Worm (Caenorhabditis elegans) whole organism, L4/young adult: ENCODE results near the gene pals-16.
A peak's percentile ranks its signal among the peaks of the same experiment; 100 is the strongest.

Experiments
- W03F9.2 ChIP-seq: fragments of 150-350 bp; optimal IDR thresholded peaks from 2 replicates; lab custom pipeline; 2014; ENCODE audit warnings: missing biosample characterization, missing genetic modification characterization
- dao-5 ChIP-seq: sonication (generic microtip); optimal IDR thresholded peaks from 2 replicates; lab custom pipeline; 2016; ENCODE audit warnings: missing genotype, missing genetic modification characterization, moderate library complexity, missing compliant biosample characterization
- him-1 ChIP-seq: sonication (generic microtip); optimal IDR thresholded peaks from 2 replicates; lab custom pipeline; 2016; ENCODE audit warnings: missing genotype, missing genetic modification reagents, missing genetic modification characterization, missing compliant biosample characterization

The pals-16 gene

DNA sequence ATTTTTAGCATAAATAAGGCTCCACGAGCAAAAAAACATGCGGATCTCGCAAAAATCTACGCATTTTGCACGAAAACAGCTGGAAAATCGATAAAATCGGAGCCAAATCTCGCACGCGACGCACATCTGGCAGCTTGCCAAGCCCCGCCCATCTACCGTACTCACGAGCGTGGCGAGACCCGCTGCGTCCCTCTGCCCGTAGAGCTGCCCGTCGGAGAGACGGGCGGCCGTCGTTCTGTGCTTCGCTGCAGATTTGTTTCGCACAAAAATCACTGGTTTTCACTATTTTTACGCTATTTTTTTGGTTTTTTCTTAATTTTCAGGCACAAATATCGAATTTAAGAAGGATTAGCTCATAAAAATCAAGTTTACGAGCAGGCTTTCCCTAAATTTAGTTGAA lies 18.9 kb downstream of the pals-16 start:
- TF ChIP-seq him-1 (tag; lab: Kevin White, UChicago) (peak; percentile 20), dao-5 (tag; lab: Kevin White, UChicago) (no peak), W03F9.2 (tag; lab: Kevin White, UChicago) (peak; percentile 82)

DNA sequence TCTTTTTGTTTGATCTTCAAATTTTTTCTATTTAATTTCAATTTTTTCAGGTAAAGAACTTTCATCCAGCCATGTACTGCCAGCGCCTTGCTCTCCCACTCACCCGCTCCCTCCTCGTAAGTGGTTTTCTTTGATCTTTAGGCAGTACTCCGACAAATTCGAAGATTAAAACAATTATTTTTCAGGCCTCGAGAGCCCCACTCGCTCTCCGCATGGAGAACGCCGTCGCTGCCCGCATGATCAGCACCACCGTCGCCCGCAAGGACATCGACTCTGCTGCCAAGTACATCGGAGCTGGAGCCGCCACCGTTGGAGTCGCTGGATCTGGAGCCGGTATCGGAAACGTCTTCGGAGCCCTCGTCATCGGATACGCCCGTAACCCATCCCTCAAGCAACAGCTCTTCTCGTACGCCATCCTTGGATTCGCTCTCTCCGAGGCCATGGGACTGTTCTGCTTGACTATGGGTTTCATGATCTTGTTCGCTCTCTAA lies 19.4 kb downstream of the pals-16 start, which contains the start of gene Y82E9BR.3:
TSS of gene Y82E9BR.3 (plus strand) at position 51 of the 491 bp plus-strand sequence.
- TF ChIP-seq dao-5 (tag; lab: Kevin White, UChicago): no peak

DNA sequence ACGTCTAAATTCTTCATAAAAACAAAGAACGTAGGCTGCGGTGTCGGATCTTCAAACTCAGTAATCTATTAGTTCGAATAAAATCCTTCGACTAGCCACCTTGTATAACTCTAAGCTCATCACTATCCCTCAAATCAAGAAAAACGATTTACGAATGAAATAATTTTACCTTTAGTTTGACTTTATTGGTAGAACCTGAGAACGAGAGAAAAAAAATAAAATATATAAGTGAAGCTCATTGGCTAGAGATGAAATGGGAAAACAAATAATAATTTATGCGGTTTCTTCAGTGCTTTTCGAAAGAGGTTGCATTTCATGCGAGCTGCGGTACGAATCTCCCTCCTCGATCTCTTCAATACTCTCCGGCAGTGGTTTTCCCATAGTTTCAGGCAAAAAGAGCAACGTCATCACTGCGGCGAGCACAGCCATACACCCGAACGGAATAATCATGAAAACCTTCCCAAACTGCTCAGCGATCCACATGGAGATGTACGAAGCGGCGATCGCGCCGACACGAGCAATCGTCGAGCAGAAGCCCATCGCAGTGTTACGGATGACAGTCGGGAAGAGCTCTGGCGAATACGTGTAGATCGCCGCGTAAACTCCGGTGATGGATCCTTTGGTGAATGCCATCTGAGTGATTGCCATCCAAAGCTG lies 20.1 kb downstream of the pals-16 start:
- TF ChIP-seq him-1 (tag; lab: Kevin White, UChicago) (no peak), dao-5 (tag; lab: Kevin White, UChicago) (no peak), W03F9.2 (tag; lab: Kevin White, UChicago) (no peak)

DNA sequence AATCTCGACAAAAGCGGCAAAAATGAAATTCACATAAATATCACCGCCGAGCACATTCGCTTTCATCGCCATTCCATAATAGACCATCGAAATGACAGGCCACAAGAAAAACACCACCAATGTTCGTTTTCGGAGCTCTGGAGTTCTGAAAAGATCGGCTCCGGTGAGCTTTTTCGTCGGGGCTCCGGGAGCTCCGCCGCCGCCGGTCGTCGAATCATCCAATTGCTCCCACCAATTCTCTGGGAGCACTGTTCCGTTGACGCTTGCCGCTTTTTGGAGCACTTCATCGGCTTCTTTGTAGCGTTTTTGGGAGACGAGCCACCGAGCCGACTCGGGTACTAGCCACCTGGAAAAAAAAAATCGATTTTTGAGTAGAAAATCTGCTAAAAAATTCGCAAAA lies 21.7 kb downstream of the pals-16 start:
- no peak for TF ChIP-seq dao-5 (tag; lab: Kevin White, UChicago)
- TF ChIP-seq W03F9.2 (tag; lab: Kevin White, UChicago): no peak
- TF ChIP-seq him-1 (tag; lab: Kevin White, UChicago): no peak

DNA sequence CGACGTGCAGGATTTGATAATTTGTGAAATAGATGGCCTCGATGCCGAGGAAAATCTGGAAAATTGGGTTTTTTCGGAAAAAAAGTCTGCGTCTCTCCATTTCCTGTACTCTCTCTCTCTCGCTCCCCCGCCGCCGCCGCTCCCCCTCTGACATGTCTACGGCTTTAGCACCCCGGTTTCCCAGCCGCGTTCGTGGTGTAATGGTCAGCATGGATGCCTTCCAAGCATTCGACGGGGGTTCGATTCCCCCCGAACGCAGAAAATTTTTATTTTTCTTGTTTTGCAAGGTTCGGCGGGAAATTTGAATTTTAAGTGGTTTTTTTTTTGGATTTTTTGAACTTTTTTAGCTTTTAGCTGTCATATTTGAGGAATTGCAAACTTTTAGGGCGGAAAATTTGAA lies 24.5 kb downstream of the pals-16 start:
- TF ChIP-seq him-1 (tag; lab: Kevin White, UChicago): peak; percentile 21
- TF ChIP-seq W03F9.2 (tag; lab: Kevin White, UChicago): peak; percentile 33
- TF ChIP-seq dao-5 (tag; lab: Kevin White, UChicago): peak; percentile 30

DNA sequence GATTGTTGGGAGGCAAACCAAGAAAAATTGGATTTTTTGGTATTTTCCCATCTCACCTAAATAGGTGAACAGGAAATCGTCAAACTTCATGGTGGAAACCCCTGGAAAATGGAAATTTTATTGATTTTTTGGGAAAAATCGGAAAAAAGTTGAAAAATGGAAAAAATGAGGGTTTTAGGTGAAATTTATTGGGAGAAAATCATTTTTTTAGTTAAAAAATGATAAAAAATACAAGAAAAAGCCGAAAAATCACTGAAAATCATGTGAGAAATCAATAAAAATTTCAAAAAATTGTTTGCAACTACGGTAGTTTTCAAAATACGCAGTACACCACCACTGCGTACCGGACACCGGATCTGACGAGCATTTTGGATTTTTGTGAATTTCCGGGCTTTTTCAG lies 27.4 kb downstream of the pals-16 start, which contains the start of gene lelo-2:
TSS of gene lelo-2 (minus strand) at position 101 of the 400 bp plus-strand sequence.
- TF ChIP-seq dao-5 (tag; lab: Kevin White, UChicago) (no peak), him-1 (tag; lab: Kevin White, UChicago) (no peak), W03F9.2 (tag; lab: Kevin White, UChicago) (no peak)

DNA sequence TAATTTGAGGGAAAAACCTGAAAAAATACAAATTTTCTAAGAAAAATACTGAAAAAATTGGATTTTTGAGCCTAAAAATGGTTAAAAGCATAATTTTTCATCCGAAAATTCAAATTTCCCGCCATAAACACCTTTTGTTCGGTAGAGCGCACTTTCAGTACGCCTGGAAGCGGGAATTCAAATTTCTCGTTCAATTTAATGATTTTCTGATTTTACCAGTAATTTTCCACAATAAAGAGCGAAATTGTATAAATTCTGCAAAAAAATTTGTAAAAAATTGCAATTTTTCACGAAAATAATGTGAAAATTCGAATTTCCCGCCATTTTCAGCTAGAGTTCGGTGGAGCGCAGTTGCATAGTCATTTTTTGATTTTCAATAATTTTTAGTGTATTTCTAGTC lies 28.7 kb downstream of the pals-16 start:
- TF ChIP-seq W03F9.2 (tag; lab: Kevin White, UChicago) (no peak), dao-5 (tag; lab: Kevin White, UChicago) (no peak), him-1 (tag; lab: Kevin White, UChicago) (no peak)

DNA sequence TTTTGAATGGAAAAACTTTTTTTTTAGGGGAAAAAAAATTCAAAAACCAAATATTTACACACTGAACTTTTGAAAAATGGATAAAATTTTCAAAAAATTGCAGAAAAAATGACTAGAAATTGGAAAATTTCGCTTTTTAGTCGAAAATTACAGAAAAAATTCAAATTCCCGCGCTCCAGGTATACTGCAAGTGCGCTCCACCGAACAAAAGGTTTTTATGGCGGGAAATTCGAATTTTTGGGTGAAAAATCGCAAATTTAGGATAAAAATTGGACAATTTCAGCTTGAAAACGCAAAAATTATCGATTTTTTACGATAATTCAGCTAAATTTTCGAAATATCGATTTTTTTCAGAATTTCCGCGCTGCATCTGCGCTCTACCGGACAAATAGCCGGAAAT lies 29.5 kb downstream of the pals-16 start:
- TF ChIP-seq dao-5 (tag; lab: Kevin White, UChicago) (no peak), W03F9.2 (tag; lab: Kevin White, UChicago) (no peak), him-1 (tag; lab: Kevin White, UChicago) (no peak)

DNA sequence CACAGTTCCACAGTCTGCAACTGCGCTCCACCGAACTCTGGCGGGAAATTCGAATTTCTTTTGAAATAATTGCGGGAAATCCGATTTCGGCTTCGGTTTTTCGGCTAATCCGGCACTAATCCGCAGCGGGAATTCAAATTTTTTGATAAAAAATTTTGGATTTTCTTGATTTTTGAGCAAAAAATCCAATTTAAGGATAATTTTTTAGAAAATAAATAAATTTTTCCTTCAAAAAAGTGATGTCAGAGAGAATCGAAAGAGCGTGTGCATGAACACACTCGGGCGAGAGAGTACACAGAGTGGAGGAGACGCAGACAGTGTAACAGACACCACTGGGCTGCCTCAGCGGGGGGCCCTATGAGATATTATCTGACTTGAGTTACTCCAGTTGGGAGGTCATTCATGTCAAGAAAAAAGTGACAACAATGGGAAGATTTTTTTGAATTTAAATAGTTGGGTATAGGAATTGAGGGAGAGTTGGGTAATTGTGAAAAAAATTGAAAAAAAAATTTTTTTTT lies 30.2 kb downstream of the pals-16 start:
- TF ChIP-seq him-1 (tag; lab: Kevin White, UChicago) (no peak), dao-5 (tag; lab: Kevin White, UChicago) (no peak), W03F9.2 (tag; lab: Kevin White, UChicago) (no peak)

DNA sequence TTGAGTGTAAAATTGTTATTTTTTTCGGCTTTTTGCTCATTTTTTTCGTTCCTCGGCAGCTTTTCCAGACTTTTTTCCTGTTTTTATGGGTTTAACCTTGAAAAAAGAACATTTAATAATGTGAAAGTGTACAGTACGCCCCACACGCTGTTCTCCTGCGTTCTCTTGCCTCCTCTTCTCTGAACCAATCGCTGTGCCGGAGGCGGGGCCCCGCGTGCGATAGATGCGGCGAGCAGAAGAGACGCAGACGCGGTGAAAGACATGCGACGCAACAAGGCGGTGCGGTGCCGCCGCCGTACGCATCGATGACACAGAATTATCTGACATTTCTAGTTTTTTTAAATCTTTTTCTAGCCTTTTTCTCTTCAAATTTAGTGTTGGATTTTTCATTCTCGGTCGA lies 37.0 kb downstream of the pals-16 start:
- TF ChIP-seq W03F9.2 (tag; lab: Kevin White, UChicago) (no peak), dao-5 (tag; lab: Kevin White, UChicago) (no peak), him-1 (tag; lab: Kevin White, UChicago) (no peak)

DNA sequence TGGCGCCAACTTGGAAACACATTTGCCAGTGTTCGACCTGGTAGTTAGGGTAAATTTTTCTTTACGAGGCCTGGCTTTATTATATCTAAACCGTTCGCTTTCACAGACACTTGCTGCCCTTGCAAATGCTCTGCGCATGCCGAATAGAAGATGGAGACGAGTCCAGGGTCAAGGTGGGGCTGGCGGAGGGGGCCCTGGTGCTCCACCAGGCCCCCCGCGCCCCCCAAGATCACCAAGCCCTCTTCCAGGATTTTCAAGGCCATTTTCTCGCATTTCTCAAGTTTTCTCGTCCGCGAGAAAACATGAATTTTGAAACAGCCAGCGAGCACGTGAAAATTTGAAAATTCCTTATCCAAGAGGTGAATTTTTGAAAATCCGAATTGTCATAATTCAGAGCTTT lies 39.8 kb downstream of the pals-16 start:
- no peak for TF ChIP-seq dao-5 (tag; lab: Kevin White, UChicago)
- no peak for TF ChIP-seq him-1 (tag; lab: Kevin White, UChicago)
- TF ChIP-seq W03F9.2 (tag; lab: Kevin White, UChicago): no peak

DNA sequence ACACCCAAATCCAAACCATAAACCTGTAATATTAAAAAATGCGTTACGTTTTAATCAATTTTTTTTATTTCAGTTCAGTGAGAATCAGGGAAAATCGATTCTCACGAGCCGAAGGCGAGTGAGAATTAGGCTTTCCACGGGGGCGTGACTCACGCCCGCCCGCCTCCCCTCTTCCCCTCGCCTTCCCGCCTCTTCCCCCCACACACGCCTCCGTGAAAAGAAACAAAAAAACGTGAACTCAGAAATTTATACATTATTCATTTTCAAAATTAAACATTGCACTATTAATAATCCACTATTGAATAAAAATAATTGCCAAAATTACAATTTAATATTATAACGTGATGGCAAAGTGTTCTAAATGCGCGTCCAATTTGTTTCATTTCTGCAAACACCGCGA lies 47.0 kb downstream of the pals-16 start:
- no peak for TF ChIP-seq dao-5 (tag; lab: Kevin White, UChicago)
- TF ChIP-seq W03F9.2 (tag; lab: Kevin White, UChicago): no peak
- TF ChIP-seq him-1 (tag; lab: Kevin White, UChicago): no peak
